Fruit fly (Drosophila melanogaster): ENCODE results near the gene CG32024.

The CG32024 gene

DNA sequence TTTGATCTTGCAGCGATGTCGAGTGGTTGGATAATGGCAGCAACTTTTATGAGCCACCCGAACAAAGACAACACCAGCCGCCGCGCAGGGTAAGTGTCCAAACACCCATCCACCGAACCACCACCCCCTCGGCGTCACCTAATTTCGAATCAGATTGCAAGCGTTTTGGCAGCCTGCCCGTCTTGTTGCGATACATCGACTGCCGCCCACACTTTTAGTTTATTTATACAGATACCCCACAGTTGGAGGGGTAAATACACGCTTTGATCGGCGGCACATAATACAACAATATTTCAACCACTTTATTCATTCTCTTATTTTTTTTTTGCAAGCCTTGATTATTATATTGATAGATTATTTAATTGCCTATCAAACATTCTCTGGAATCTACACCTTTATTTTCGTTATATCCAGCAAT is 44.4 kb upstream of the CG32024 start (continued):
- TF ChIP-seq CG15601 (tag; optimal IDR thresholded peaks at IDR 0.05), result no peak
- TF ChIP-seq luna (GFP tag; optimal IDR thresholded peaks at IDR 0.05), result no peak
- no peak for TF ChIP-seq pfk (GFP tag; optimal IDR thresholded peaks at IDR 0.05)
- TF ChIP-seq BEAF-32 (GFP tag; optimal IDR thresholded peaks at IDR 0.05), result no peak
- peak; percentile 64; the same call in 2 of the 3 replicates for TF ChIP-seq vnd (GFP tag; IDR thresholded peaks at IDR 0.05; ENCODE audit: partially characterized antibody)
- TF ChIP-seq Antp (GFP tag; optimal IDR thresholded peaks at IDR 0.05), result no peak
- peak; percentile 43 for TF ChIP-seq ssp (GFP tag; IDR thresholded peaks at IDR 0.05)
- no peak for TF ChIP-seq ato (GFP tag; IDR thresholded peaks at IDR 0.05; ENCODE audit: partially characterized antibody)
- peak; percentile 72; the same call in 2 of the 3 replicates for TF ChIP-seq Mrtf (GFP tag; IDR thresholded peaks at IDR 0.05)
- no peak for TF ChIP-seq CG2116 (GFP tag; optimal IDR thresholded peaks at IDR 0.05)
- TF ChIP-seq zen2 (GFP tag; IDR thresholded peaks at IDR 0.05; ENCODE audit: partially characterized antibody), result no peak
- no peak for TF ChIP-seq CG16815 (GFP tag; optimal IDR thresholded peaks at IDR 0.05)
- no peak for TF ChIP-seq CG33557 (GFP tag; optimal IDR thresholded peaks at IDR 0.05)
- peak; percentile 28 for TF ChIP-seq zfh2 (GFP tag; optimal IDR thresholded peaks at IDR 0.05)
- TF ChIP-seq E2f2 (GFP tag; IDR thresholded peaks at IDR 0.05), result peak; percentile 38; the same call in 1 of the 2 replicates
- peak; percentile 94; the same call in 3 of the 4 replicates for TF ChIP-seq chinmo (GFP tag; IDR thresholded peaks at IDR 0.05; ENCODE audit: partially characterized antibody)
- no peak for TF ChIP-seq peb (GFP tag; IDR thresholded peaks at IDR 0.05)
- TF ChIP-seq gem (tag; optimal IDR thresholded peaks at IDR 0.05), result peak; percentile 60
- peak; percentile 54 for TF ChIP-seq CG32772 (GFP tag; IDR thresholded peaks at IDR 0.05)
- TF ChIP-seq CG14050 (GFP tag; IDR thresholded peaks at IDR 0.05), result peak; percentile 44; the same call in 2 of the 3 replicates
- TF ChIP-seq tio (GFP tag; optimal IDR thresholded peaks at IDR 0.05), result peak; percentile 28
- TF ChIP-seq Side (GFP tag; optimal IDR thresholded peaks at IDR 0.05), result no peak
- no peak for TF ChIP-seq Kr (GFP tag; optimal IDR thresholded peaks at IDR 0.05)
- no peak for TF ChIP-seq btn (GFP tag; optimal IDR thresholded peaks at IDR 0.05)
- no peak for TF ChIP-seq CG11723 (GFP tag; optimal IDR thresholded peaks at IDR 0.05)
- TF ChIP-seq Oli (tag; optimal IDR thresholded peaks at IDR 0.05), result peak; percentile 32
- TF ChIP-seq CG6683 (GFP tag; optimal IDR thresholded peaks at IDR 0.05), result no peak
- no peak for TF ChIP-seq Fer1 (GFP tag; optimal IDR thresholded peaks at IDR 0.05)
- TF ChIP-seq CG4328 (GFP tag; optimal IDR thresholded peaks at IDR 0.05), result no peak
- TF ChIP-seq CG9876 (GFP tag; optimal IDR thresholded peaks at IDR 0.05), result no peak
- no peak for TF ChIP-seq hkb (optimal IDR thresholded peaks at IDR 0.05)
- TF ChIP-seq hkb (GFP tag; IDR thresholded peaks at IDR 0.05), result 0 out of 2 replicates have a peak, but pooled peaks have one; percentile 28
- TF ChIP-seq ara (GFP tag; IDR thresholded peaks at IDR 0.05), result peak; percentile 15; the same call in 1 of the 2 replicates
- no peak for TF ChIP-seq Asciz (GFP tag; optimal IDR thresholded peaks at IDR 0.05)
- peak; percentile 39 for TF ChIP-seq Hsf (GFP tag; optimal IDR thresholded peaks at IDR 0.05)
- no peak for TF ChIP-seq Dip3 (GFP tag; optimal IDR thresholded peaks at IDR 0.05)
- no peak for TF ChIP-seq fd64A (GFP tag; optimal IDR thresholded peaks at IDR 0.05)
- TF ChIP-seq aop (GFP tag; IDR thresholded peaks at IDR 0.05), result no peak
- peak; percentile 4 for TF ChIP-seq chn (GFP tag; optimal IDR thresholded peaks at IDR 0.05)
- TF ChIP-seq bowl (GFP tag; IDR thresholded peaks at IDR 0.05), result no peak
- 0 out of 2 replicates have a peak, but pooled peaks have one; percentile 46 for TF ChIP-seq CG17328 (GFP tag; IDR thresholded peaks at IDR 0.05)
- TF ChIP-seq CG18011 (GFP tag; optimal IDR thresholded peaks at IDR 0.05), result no peak
- peak; percentile 14 for TF ChIP-seq CG10462 (GFP tag; optimal IDR thresholded peaks at IDR 0.05)
- peak; percentile 75 for TF ChIP-seq vvl (GFP tag; IDR thresholded peaks at IDR 0.05)
- TF ChIP-seq jumu (GFP tag; optimal IDR thresholded peaks at IDR 0.05), result peak; percentile 6
- no peak for TF ChIP-seq GATAe (GFP tag; conservative IDR thresholded peaks at IDR 0.05)
- TF ChIP-seq CG10321 (GFP tag; IDR thresholded peaks at IDR 0.05), result no peak
- no peak for TF ChIP-seq pan (optimal IDR thresholded peaks at IDR 0.05)
- TF ChIP-seq pan (GFP tag; optimal IDR thresholded peaks at IDR 0.05 in 1 of 2, IDR thresholded peaks at IDR 0.05 in 1 of 2), result peak in 1 of 2 experiments; percentile 80
- no peak for TF ChIP-seq Ets65A (GFP tag)
- TF ChIP-seq Sin3A (optimal IDR thresholded peaks at IDR 0.05), result no peak
- no peak for TF ChIP-seq Sry-δ (GFP tag; optimal IDR thresholded peaks at IDR 0.05)

Measured in whole organism, embryonic.